Fruit fly (Drosophila melanogaster) whole organism, embryonic: ENCODE results near the gene CG15577.

Experiments
- Atf-2 ChIP-seq: fragments of 200-800 bp; sonication (Bioruptor generic); optimal IDR thresholded peaks from 2 replicates; lab custom pipeline; 2016; ENCODE audit warnings: missing biosample characterization, missing genetic modification characterization
- Atf3 ChIP-seq: fragments of 200-800 bp; sonication (Bioruptor generic); optimal IDR thresholded peaks from 3 replicates; lab custom pipeline; 2016; ENCODE audit warnings: missing biosample characterization, missing genetic modification characterization
- CG10366 ChIP-seq: fragments of 200-800 bp; sonication (Bioruptor generic); IDR thresholded peaks from 2 replicates; pipeline ENCODE4 v1.3.6; 2022; ENCODE audit warnings: missing biosample characterization, missing genetic modification characterization
- CG11504 ChIP-seq: fragments of 200-800 bp; sonication (Bioruptor generic); optimal IDR thresholded peaks from 3 replicates; lab custom pipeline; 2019; ENCODE audit warnings: missing biosample characterization, mild to moderate bottlenecking, missing genetic modification characterization, moderate library complexity
- CG11723 ChIP-seq: fragments of 200-800 bp; sonication (Bioruptor generic); optimal IDR thresholded peaks from 2 replicates; lab custom pipeline; 2017; ENCODE audit warnings: missing biosample characterization, mild to moderate bottlenecking, missing genetic modification characterization
- CG12659 ChIP-seq: fragments of 200-800 bp; sonication (Bioruptor generic); optimal IDR thresholded peaks from 3 replicates; lab custom pipeline; 2017; ENCODE audit warnings: mild to moderate bottlenecking, missing biosample characterization, missing genetic modification reagents, missing genetic modification characterization
- CG12769 ChIP-seq: fragments of 200-800 bp; sonication (Bioruptor generic); optimal IDR thresholded peaks from 2 replicates; lab custom pipeline; 2019; ENCODE audit warnings: missing biosample characterization, mild to moderate bottlenecking, missing genetic modification characterization, moderate library complexity
- CG13123 ChIP-seq: fragments of 200-800 bp; sonication (Bioruptor generic); optimal IDR thresholded peaks from 2 replicates; lab custom pipeline; 2016; ENCODE audit warnings: missing biosample characterization, missing genetic modification characterization
- CG15601 ChIP-seq: fragments of 200-800 bp; sonication (Bioruptor generic); optimal IDR thresholded peaks from 3 replicates; lab custom pipeline; 2019; ENCODE audit warnings: missing biosample characterization, mild to moderate bottlenecking, missing genetic modification characterization, moderate library complexity
- CG16813 ChIP-seq: fragments of 200-800 bp; sonication (Bioruptor generic); IDR thresholded peaks from 3 replicates; pipeline ENCODE4 v1.3.6; 2022; ENCODE audit warnings: missing biosample characterization, missing genetic modification characterization; ENCODE audit not compliant: partially characterized antibody
- CG17186 ChIP-seq: fragments of 200-800 bp; sonication (Bioruptor generic); optimal IDR thresholded peaks from 3 replicates; lab custom pipeline; 2017; ENCODE audit warnings: missing biosample characterization, missing genetic modification reagents, missing genetic modification characterization
- CG30403 ChIP-seq: fragments of 200-800 bp; sonication (Bioruptor generic); optimal IDR thresholded peaks from 3 replicates; lab custom pipeline; 2016; ENCODE audit warnings: missing biosample characterization, missing genetic modification characterization
- CG30431 ChIP-seq: fragments of 200-800 bp; sonication (Bioruptor generic); optimal IDR thresholded peaks from 2 replicates; lab custom pipeline; 2017; ENCODE audit warnings: missing biosample characterization, missing genetic modification characterization
- CG32772 ChIP-seq: fragments of 200-800 bp; sonication (Bioruptor generic); IDR thresholded peaks from 2 replicates; pipeline ENCODE4 v1.3.6; 2022; ENCODE audit warnings: missing biosample characterization, missing genetic modification characterization
- CG34422 ChIP-seq: fragments of 200-800 bp; sonication (Bioruptor generic); IDR thresholded peaks from 3 replicates; pipeline ENCODE4 v1.3.6; 2022; ENCODE audit warnings: missing biosample characterization, missing genetic modification characterization
- CG3847 ChIP-seq: fragments of 200-800 bp; sonication (Bioruptor generic); IDR thresholded peaks from 2 replicates; pipeline ENCODE4 v1.3.6; 2022; ENCODE audit warnings: missing biosample characterization, missing genetic modification characterization
- CG6254 ChIP-seq: fragments of 200-800 bp; sonication (Bioruptor generic); optimal IDR thresholded peaks from 3 replicates; lab custom pipeline; 2017; ENCODE audit warnings: mild to moderate bottlenecking, missing biosample characterization, missing genetic modification reagents, missing genetic modification characterization
- CG6689 ChIP-seq: fragments of 200-800 bp; sonication (Bioruptor generic); IDR thresholded peaks from 2 replicates; pipeline ENCODE4 v1.3.6; 2022; ENCODE audit warnings: missing biosample characterization, missing genetic modification characterization
- CG6854 ChIP-seq: fragments of 200-800 bp; sonication (Bioruptor generic); optimal IDR thresholded peaks from 3 replicates; lab custom pipeline; 2017; ENCODE audit warnings: missing biosample characterization, mild to moderate bottlenecking, missing genetic modification characterization
- CG7556 ChIP-seq: fragments of 200-800 bp; sonication (Bioruptor generic); optimal IDR thresholded peaks from 2 replicates; lab custom pipeline; 2017; ENCODE audit warnings: missing biosample characterization, mild to moderate bottlenecking, missing genetic modification characterization
- CG8388 ChIP-seq: fragments of 200-800 bp; sonication (Bioruptor generic); optimal IDR thresholded peaks from 2 replicates; lab custom pipeline; 2019; ENCODE audit warnings: missing biosample characterization, mild to moderate bottlenecking, missing genetic modification characterization, moderate library complexity
- CHES-1-like ChIP-seq: fragments of 200-800 bp; sonication (Bioruptor generic); optimal IDR thresholded peaks from 2 replicates; lab custom pipeline; 2016; ENCODE audit warnings: missing biosample characterization, missing genetic modification characterization
- Gug ChIP-seq: fragments of 200-800 bp; sonication (Bioruptor generic); IDR thresholded peaks from 4 replicates; pipeline ENCODE4 v1.3.6; 2022; ENCODE audit warnings: missing biosample characterization, missing genetic modification characterization
- HLH54F ChIP-seq: fragments of 200-800 bp; sonication (Bioruptor generic); optimal IDR thresholded peaks from 3 replicates; lab custom pipeline; 2016; ENCODE audit warnings: missing biosample characterization, missing genetic modification characterization
- Hey ChIP-seq: fragments of 200-800 bp; sonication (Bioruptor generic); optimal IDR thresholded peaks from 3 replicates; lab custom pipeline; 2018; ENCODE audit warnings: missing biosample characterization, mild to moderate bottlenecking, missing genetic modification characterization
- Jarid2 ChIP-seq: fragments of 200-800 bp; sonication (Bioruptor generic); optimal IDR thresholded peaks from 3 replicates; lab custom pipeline; 2017; ENCODE audit warnings: mild to moderate bottlenecking, missing biosample characterization, missing genetic modification reagents, missing genetic modification characterization
- Lpt ChIP-seq: fragments of >200 bp; optimal IDR thresholded peaks from 2 replicates; lab custom pipeline; 2018; ENCODE audit warnings: missing biosample characterization, missing genetic modification characterization
- ato ChIP-seq: fragments of 200-800 bp; sonication (Bioruptor generic); IDR thresholded peaks from 2 replicates; pipeline ENCODE4 v1.3.6; 2022; ENCODE audit warnings: missing biosample characterization, missing genetic modification characterization; ENCODE audit not compliant: partially characterized antibody
- caup ChIP-seq: fragments of 200-800 bp; sonication (Bioruptor generic); optimal IDR thresholded peaks from 3 replicates; lab custom pipeline; 2017; ENCODE audit warnings: missing biosample characterization, mild to moderate bottlenecking, missing genetic modification characterization, moderate library complexity; ENCODE audit not compliant: severe bottlenecking
- ems ChIP-seq: fragments of 200-800 bp; sonication (Bioruptor generic); optimal IDR thresholded peaks from 3 replicates; lab custom pipeline; 2016; ENCODE audit warnings: missing biosample characterization, missing genetic modification characterization
- gcm ChIP-seq: fragments of 200-800 bp; sonication (Bioruptor generic); optimal IDR thresholded peaks from 2 replicates; lab custom pipeline; 2019; ENCODE audit warnings: missing biosample characterization, mild to moderate bottlenecking, missing genetic modification characterization, moderate library complexity
- gcm2 ChIP-seq: fragments of 200-800 bp; sonication (Bioruptor generic); optimal IDR thresholded peaks from 2 replicates; lab custom pipeline; 2016; ENCODE audit warnings: missing biosample characterization, missing genetic modification characterization
- gem ChIP-seq: fragments of 200-800 bp; sonication (Bioruptor generic); optimal IDR thresholded peaks from 2 replicates; lab custom pipeline; 2019; ENCODE audit warnings: missing biosample characterization, mild to moderate bottlenecking, missing genetic modification characterization, moderate library complexity
- grau ChIP-seq: fragments of 200-800 bp; optimal IDR thresholded peaks from 3 replicates; lab custom pipeline; 2019; ENCODE audit warnings: missing biosample characterization, mild to moderate bottlenecking, missing genetic modification characterization, moderate library complexity
- gsb-n ChIP-seq: fragments of 200-800 bp; sonication (Bioruptor generic); optimal IDR thresholded peaks from 3 replicates; lab custom pipeline; 2018; ENCODE audit warnings: missing biosample characterization, mild to moderate bottlenecking, missing genetic modification characterization
- kah ChIP-seq: fragments of 200-800 bp; sonication (Bioruptor generic); optimal IDR thresholded peaks from 2 replicates; lab custom pipeline; 2018; ENCODE audit warnings: missing biosample characterization, mild to moderate bottlenecking, missing genetic modification characterization
- lab ChIP-seq: fragments of 200-800 bp; sonication (Bioruptor generic); optimal IDR thresholded peaks from 3 replicates; lab custom pipeline; 2017; ENCODE audit warnings: missing biosample characterization, missing genetic modification characterization, mild to moderate bottlenecking, moderate library complexity, missing genetic modification reagents
- lbe ChIP-seq: fragments of 200-800 bp; sonication (Bioruptor generic); optimal IDR thresholded peaks from 2 replicates; lab custom pipeline; 2016; ENCODE audit warnings: missing biosample characterization, mild to moderate bottlenecking, missing genetic modification characterization
- mirr ChIP-seq: fragments of 200-800 bp; sonication (Bioruptor generic); optimal IDR thresholded peaks from 3 replicates; lab custom pipeline; 2018; ENCODE audit warnings: missing biosample characterization, mild to moderate bottlenecking, missing genetic modification characterization
- nerfin-2 ChIP-seq: fragments of 200-800 bp; sonication (Bioruptor generic); IDR thresholded peaks from 2 replicates; pipeline ENCODE4 v1.3.6; 2022; ENCODE audit warnings: missing biosample characterization, missing genetic modification characterization; ENCODE audit not compliant: partially characterized antibody
- pb ChIP-seq: fragments of 200-800 bp; sonication (Bioruptor generic); optimal IDR thresholded peaks from 3 replicates; lab custom pipeline; 2016; ENCODE audit warnings: missing biosample characterization, missing genetic modification characterization
- row ChIP-seq: fragments of 200-800 bp; sonication (Bioruptor generic); IDR thresholded peaks from 3 replicates; pipeline ENCODE4 v1.3.6; 2022; ENCODE audit warnings: missing biosample characterization, missing genetic modification characterization
- sens ChIP-seq: fragments of 200-800 bp; sonication (Bioruptor generic); peaks from one replicate; lab custom pipeline; 2016; ENCODE audit warnings: missing biosample characterization, missing genetic modification characterization
- sens-2 ChIP-seq: fragments of 200-800 bp; sonication (Bioruptor generic); IDR thresholded peaks from 2 replicates; pipeline ENCODE4 v1.3.6; 2022; ENCODE audit warnings: missing biosample characterization, missing genetic modification characterization
- stwl ChIP-seq: fragments of 200-800 bp; sonication (Bioruptor generic); optimal IDR thresholded peaks from 3 replicates; lab custom pipeline; 2018; ENCODE audit warnings: missing biosample characterization, mild to moderate bottlenecking, missing genetic modification characterization, moderate library complexity
- tin ChIP-seq: fragments of 200-800 bp; sonication (Bioruptor generic); optimal IDR thresholded peaks from 3 replicates; lab custom pipeline; 2016; ENCODE audit warnings: missing biosample characterization, missing genetic modification characterization
- vnd ChIP-seq: fragments of 200-800 bp; sonication (Bioruptor generic); IDR thresholded peaks from 3 replicates; pipeline ENCODE4 v1.3.6; 2022; ENCODE audit warnings: missing biosample characterization, missing genetic modification characterization; ENCODE audit not compliant: partially characterized antibody
- yki ChIP-seq: fragments of >200 bp; optimal IDR thresholded peaks from 3 replicates; lab custom pipeline; 2018
- zfh1 ChIP-seq: fragments of 200-800 bp; sonication (Bioruptor generic); IDR thresholded peaks from 3 replicates; pipeline ENCODE4 v1.3.6; 2022; ENCODE audit warnings: missing biosample characterization, missing genetic modification characterization

The CG15577 gene

DNA sequence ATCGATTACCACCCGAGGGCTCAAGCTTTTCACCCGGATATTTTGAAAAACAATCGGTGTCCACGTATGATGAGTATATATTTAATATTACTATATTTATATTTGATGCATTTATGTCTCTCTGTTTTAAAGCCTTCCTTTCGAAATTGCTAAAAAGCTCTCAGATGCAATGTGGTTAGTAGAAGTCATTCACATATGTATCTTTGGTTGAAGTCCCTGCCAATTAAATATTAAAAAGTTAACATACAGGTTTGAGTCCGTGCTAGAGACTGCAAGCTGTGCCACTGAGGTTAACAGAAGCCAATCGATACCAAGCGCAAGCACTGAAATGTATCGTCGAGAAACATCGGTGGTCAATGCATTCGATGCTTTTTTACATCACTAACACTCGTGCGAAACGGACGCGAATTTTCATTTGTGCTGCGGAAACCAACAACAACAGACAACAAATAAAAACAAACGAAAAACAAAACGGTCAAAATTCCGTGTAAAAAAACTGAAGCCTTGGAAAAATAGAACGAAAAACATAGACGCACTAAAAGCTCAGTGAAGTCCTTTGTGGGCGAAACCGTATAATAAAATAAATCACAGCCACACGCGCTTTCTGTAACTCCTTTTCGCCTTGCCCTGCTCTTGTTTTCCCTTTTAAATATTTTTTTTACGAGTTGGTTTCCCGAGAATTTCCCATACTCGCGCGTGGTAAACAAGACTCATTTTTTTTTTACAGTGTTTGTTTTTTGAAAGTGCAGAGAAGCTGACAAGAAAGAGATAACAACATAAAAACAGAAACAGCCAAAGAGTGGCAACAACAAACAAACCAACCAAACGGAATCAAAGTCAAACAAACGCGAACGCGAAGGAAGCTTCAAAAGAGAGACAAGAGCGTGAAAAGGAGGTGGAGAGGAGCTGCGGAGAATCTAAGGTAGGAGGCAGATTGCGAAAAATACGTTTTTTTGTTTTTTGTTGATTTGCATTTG is 45.7 kb upstream of the CG15577 start, which contains the start of gene norpA (continued):
- TF ChIP-seq CG10366 (GFP tag; lab: Robert Waterston, UW) = no peak
- no peak for TF ChIP-seq yki (lab: Kevin White, UChicago)
- TF ChIP-seq CG6689 (GFP tag; lab: Robert Waterston, UW) = no peak
- peak; percentile 91 for TF ChIP-seq sens (GFP tag; lab: Kevin White, UChicago)
- TF ChIP-seq CG6254 = no peak
- TF ChIP-seq grau (tag; lab: Kevin White, UChicago) = peak; percentile 25
- peak; percentile 1 for TF ChIP-seq CG11723 (GFP tag; lab: Kevin White, UChicago)
- TF ChIP-seq Lpt (GFP tag; lab: Kevin White, UChicago) = no peak
- TF ChIP-seq pb = no peak
- TF ChIP-seq caup (GFP tag; lab: Kevin White, UChicago) = no peak
- TF ChIP-seq Gug (GFP tag; lab: Robert Waterston, UW) = no peak
- no peak for TF ChIP-seq CG34422 (GFP tag; lab: Robert Waterston, UW)
- no peak for TF ChIP-seq CG13123 (GFP tag; lab: Kevin White, UChicago)
- peak; percentile 49 for TF ChIP-seq gem (tag; lab: Kevin White, UChicago)
- TF ChIP-seq CG32772 (GFP tag; lab: Robert Waterston, UW) = no peak
- TF ChIP-seq row (GFP tag; lab: Robert Waterston, UW) = peak; percentile 53
- TF ChIP-seq CG7556 (GFP tag; lab: Kevin White, UChicago) = peak; percentile 35
- no peak for TF ChIP-seq CG30431 (GFP tag; lab: Kevin White, UChicago)
- TF ChIP-seq CG3847 (GFP tag; lab: Robert Waterston, UW) = peak; percentile 30; the same call in 1 of the 2 replicates
- TF ChIP-seq Jarid2 (GFP tag; lab: Kevin White, UChicago) = peak; percentile 19
- TF ChIP-seq CG30403 (GFP tag; lab: Kevin White, UChicago) = peak; percentile 46
- TF ChIP-seq Hey (tag; lab: Kevin White, UChicago) = no peak
- peak; percentile 83 for TF ChIP-seq vnd
- peak; percentile 66 for TF ChIP-seq CG12659 (GFP tag; lab: Kevin White, UChicago)
- peak; percentile 2 for TF ChIP-seq CG8388 (GFP tag; lab: Kevin White, UChicago)
- TF ChIP-seq CG11504 (tag; lab: Kevin White, UChicago) = peak; percentile 53
- no peak for TF ChIP-seq gsb-n
- TF ChIP-seq zfh1 = no peak
- TF ChIP-seq lab = peak; percentile 44
- TF ChIP-seq HLH54F (GFP tag; lab: Kevin White, UChicago) = no peak
- no peak for TF ChIP-seq CG15601 (tag; lab: Kevin White, UChicago)
- TF ChIP-seq CG16813 (GFP tag; lab: Robert Waterston, UW) = peak; percentile 87
- peak; percentile 93 for TF ChIP-seq ato (GFP tag; lab: Robert Waterston, UW)
- no peak for TF ChIP-seq tin (GFP tag; lab: Kevin White, UChicago)
- TF ChIP-seq mirr (GFP tag; lab: Kevin White, UChicago) = no peak
- no peak for TF ChIP-seq sens-2
- TF ChIP-seq Atf-2 = no peak
- no peak for TF ChIP-seq kah
- TF ChIP-seq gcm (GFP tag; lab: Kevin White, UChicago) = peak; percentile 90
- no peak for TF ChIP-seq Atf3
- TF ChIP-seq ems (GFP tag; lab: Kevin White, UChicago) = peak; percentile 0
- no peak for TF ChIP-seq lbe (GFP tag; lab: Kevin White, UChicago)
- TF ChIP-seq CG12769 (tag; lab: Kevin White, UChicago) = no peak
- TF ChIP-seq CG6854 = no peak
- peak; percentile 81 for TF ChIP-seq nerfin-2 (GFP tag; lab: Robert Waterston, UW)
- TF ChIP-seq stwl = peak; percentile 82
- TF ChIP-seq CHES-1-like = no peak
- TF ChIP-seq gcm2 = peak; percentile 22
- peak; percentile 78 for TF ChIP-seq CG17186 (GFP tag; lab: Kevin White, UChicago)
